Fruit fly (Drosophila melanogaster): ENCODE data around the gene TfIIA-S-2.

dm6 chrX:998884-999283 lies 12.6 kb downstream of the TfIIA-S-2 start:
- no peak for TF ChIP-seq CTCF (optimal IDR thresholded peaks at IDR 0.05)
- no peak for TF ChIP-seq CG8478 (optimal IDR thresholded peaks at IDR 0.05)

Data from S2 (cell line).